Fruit fly (Drosophila melanogaster) whole organism, prepupa: ENCODE data around the gene CG7131.

Experiments used
- CG11902 ChIP-seq: fragments of 200-800 bp; sonication (Bioruptor generic); optimal IDR thresholded peaks from 3 replicates; lab custom pipeline; 2016; ENCODE audit warnings: missing biosample characterization, missing genetic modification characterization
- CG3032 ChIP-seq: fragments of 200-800 bp; optimal IDR thresholded peaks from 2 replicates; lab custom pipeline; 2019; ENCODE audit warnings: missing biosample characterization, mild to moderate bottlenecking, missing genetic modification characterization, moderate library complexity
- CG9139 ChIP-seq: fragments of 200-800 bp; sonication (Bioruptor generic); optimal IDR thresholded peaks from 3 replicates; lab custom pipeline; 2017; ENCODE audit warnings: missing biosample characterization, mild to moderate bottlenecking, missing genetic modification characterization
- Gug ChIP-seq: fragments of 200-800 bp; sonication (Bioruptor generic); IDR thresholded peaks from 2 replicates; pipeline ENCODE4 v1.3.6; 2022; ENCODE audit warnings: missing biosample characterization, missing genetic modification characterization
- dac ChIP-seq: fragments of 200-800 bp; sonication (Bioruptor generic); optimal IDR thresholded peaks from 2 replicates; lab custom pipeline; 2017; ENCODE audit warnings: missing biosample characterization, mild to moderate bottlenecking, missing genetic modification characterization
- esn ChIP-seq: fragments of 200-800 bp; sonication (Bioruptor generic); optimal IDR thresholded peaks from 2 replicates; lab custom pipeline; 2016; ENCODE audit warnings: missing biosample characterization, mild to moderate bottlenecking, missing genetic modification characterization, moderate library complexity
- net ChIP-seq: fragments of 200-800 bp; sonication (Bioruptor generic); optimal IDR thresholded peaks from 3 replicates; lab custom pipeline; 2016; ENCODE audit warnings: missing biosample characterization, missing genetic modification characterization

DNA sequence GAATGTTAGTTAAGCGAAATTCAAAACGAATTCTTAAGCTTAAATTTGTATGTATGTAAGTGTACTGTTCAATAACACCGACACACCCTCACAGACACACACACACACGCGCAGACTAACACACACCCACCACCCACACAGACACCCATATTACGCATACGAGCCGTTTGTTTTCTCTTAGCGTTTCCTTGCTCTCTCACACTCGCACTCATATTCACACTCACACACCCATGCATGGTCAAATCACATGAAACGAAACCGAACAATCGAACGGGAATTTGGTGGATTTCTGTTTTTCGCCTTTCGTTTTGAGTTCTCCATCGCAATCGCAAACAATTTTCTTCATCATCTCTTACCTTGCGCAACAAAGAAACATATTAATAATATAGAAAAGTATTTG, 39.3 kb downstream of the CG7131 start:
- no peak for TF ChIP-seq CG9139 (GFP tag; lab: Kevin White, UChicago)
- TF ChIP-seq CG11902 (GFP tag; lab: Kevin White, UChicago), result no peak
- no peak for TF ChIP-seq Gug
- no peak for TF ChIP-seq dac (GFP tag; lab: Kevin White, UChicago)
- TF ChIP-seq CG3032 (tag; lab: Kevin White, UChicago), result no peak
- TF ChIP-seq net (GFP tag; lab: Kevin White, UChicago), result no peak
- TF ChIP-seq esn (GFP tag; lab: Kevin White, UChicago), result no peak
